Worm (Caenorhabditis elegans): ENCODE measurements around the gene K04E7.1.

The K04E7.1 gene

DNA sequence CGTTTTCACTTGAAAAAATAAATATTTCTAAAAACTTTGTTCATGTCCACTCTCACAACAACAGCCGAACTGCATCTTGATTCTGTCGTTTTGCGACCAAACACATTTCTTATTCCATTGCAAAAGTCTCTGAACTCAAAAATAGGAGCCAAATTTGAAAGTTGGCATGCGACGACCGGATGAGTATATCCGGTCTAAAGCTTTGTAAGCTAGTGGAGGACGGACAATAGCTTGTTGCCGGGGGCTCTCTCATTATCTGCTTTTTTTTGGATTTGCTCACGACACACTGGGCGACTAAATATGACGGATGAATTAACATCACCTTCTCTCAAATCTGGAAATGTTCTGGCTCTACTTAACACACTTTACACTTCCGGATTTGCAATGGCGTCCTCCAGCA, at the start of gene K04E7.1:
K04E7.1 (plus strand) TSS at position 301 of the 400 bp plus-strand sequence.
- no peak for TF ChIP-seq flh-1 (GFP tag; optimal IDR thresholded peaks at IDR 0.05)
- no peak for TF ChIP-seq ztf-11 (tag; optimal IDR thresholded peaks at IDR 0.05)

DNA sequence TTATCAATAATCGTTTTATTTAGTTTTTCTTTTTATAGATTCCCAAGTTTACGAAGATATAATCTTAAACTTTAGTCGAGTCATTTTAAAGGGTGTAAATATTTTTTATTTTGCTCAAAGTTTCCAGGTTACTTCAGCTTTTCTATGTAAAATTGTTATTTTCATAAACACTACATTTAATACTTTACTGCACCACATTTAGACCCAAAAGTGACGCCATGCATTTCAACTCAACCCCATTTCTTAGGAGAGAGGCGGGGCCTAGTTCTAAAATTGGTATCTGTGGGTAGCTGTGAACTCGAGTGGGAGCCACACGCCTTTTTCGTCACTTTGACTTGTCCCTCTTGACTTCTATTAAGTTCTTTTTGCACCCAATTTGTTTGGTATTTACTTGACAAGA, 49.3 kb upstream of the K04E7.1 start, which contains the start of gene T22E5.1:
T22E5.1 (plus strand) TSS at position 301 of the 400 bp plus-strand sequence.
- TF ChIP-seq drap-1 (GFP tag; optimal IDR thresholded peaks at IDR 0.05) (no peak), snpc-4 (tag; optimal IDR thresholded peaks at IDR 0.05) (no peak), nhr-76 (tag; optimal IDR thresholded peaks at IDR 0.05) (no peak), nhr-28 (tag; optimal IDR thresholded peaks at IDR 0.05) (no peak), ceh-39 (tag; optimal IDR thresholded peaks at IDR 0.05) (no peak), mep-1 (tag; optimal IDR thresholded peaks at IDR 0.05) (no peak), elt-1 (tag; optimal IDR thresholded peaks at IDR 0.05; ENCODE audit: borderline replicate concordance, insufficient read depth) (no peak), ztf-11 (tag; optimal IDR thresholded peaks at IDR 0.05) (no peak), sptf-1 (tag; optimal IDR thresholded peaks at IDR 0.05) (no peak), pha-4 (tag; optimal IDR thresholded peaks at IDR 0.05) (no peak), cnd-1 (tag; optimal IDR thresholded peaks at IDR 0.05) (no peak), hlh-1 (tag; optimal IDR thresholded peaks at IDR 0.05) (no peak), lin-13 (tag; optimal IDR thresholded peaks at IDR 0.05) (no peak)

DNA sequence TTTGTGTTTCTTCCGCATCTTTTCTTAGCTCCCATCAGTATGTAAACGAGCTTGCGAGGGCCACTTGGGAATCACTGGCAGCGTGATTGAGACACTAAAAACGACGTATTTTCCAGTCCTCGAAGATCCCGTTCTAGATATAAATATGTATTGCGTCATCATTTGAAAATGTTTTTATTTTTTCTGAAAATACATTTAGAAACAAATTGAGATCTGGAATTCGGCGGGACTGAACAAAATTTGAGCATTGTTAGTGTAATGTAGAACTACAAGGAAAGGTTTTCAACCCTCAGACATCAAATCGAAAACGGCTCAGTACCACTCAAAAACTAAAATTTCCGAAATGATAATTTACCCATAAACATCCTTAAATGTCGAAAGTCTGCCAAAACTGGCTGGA, 48.2 kb upstream of the K04E7.1 start:
- TF ChIP-seq tbx-8 (GFP tag; optimal IDR thresholded peaks at IDR 0.05) (no peak), ceh-83 (GFP tag; optimal IDR thresholded peaks at IDR 0.05) (no peak), lsy-2 (tag; optimal IDR thresholded peaks at IDR 0.05) (no peak), ceh-43 (GFP tag; optimal IDR thresholded peaks at IDR 0.05) (no peak), zip-8 (tag; optimal IDR thresholded peaks at IDR 0.05) (peak; percentile 82)

DNA sequence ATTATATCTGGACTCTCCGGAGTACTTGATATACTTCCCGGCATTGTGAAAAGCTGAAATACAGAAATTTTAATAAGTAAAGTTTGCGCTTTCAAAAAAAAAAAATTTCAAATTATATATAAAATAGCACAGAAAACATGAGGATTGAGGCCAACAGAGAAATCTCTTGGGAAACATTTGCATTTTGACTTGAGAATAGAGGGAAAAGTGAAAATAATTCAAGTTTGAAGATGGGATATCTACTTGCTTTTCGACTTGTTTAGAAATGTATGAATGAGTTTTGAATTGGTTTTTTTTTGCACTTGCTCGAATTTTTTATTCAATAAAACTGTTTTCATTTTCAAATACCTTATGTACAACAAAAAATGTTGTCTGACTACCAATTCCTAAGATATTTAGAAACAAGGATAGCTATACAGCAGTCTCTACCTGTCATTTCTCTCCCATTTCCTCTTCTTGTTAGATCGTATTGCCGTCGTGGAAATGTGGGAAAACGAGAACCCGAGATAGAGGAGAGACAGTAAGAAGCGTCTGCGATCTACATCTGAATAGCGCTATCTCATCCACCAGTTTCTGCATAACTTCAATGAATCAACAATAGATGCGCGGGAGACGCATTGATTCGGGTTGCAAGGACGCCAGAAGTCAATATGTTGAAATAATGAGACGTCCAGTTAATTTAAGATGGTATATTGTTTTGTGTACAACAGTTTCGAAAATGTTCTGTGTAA, 45.3 kb upstream of the K04E7.1 start, which contains the start of gene T22E5.6:
T22E5.6 (minus strand) TSS at position 51 of the 731 bp plus-strand sequence.
- TF ChIP-seq hlh-1 (tag; optimal IDR thresholded peaks at IDR 0.05) (no peak), ham-2 (GFP tag; optimal IDR thresholded peaks at IDR 0.05) (peak; percentile 7)

DNA sequence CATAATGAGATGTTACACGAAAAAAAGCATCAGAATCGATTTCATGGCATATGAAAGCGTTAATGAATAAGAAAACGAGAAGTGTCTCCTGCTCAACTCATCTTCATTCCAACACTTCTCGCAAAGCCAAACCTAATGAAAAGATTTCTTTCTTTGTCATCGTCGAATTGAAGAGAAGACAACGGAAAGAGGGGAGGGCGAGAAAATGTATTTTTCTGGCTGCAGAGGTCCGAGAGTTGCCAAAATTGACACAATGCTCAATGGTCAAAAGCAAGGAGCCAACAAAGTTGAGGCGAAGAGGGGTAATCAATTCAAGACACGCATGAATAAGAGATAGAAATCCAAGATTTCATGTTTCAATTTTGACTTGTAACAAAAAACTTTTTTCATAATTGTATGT, 42.7 kb upstream of the K04E7.1 start:
- no peak for TF ChIP-seq sptf-1 (tag; optimal IDR thresholded peaks at IDR 0.05)
- no peak for TF ChIP-seq nhr-28 (tag; optimal IDR thresholded peaks at IDR 0.05)
- no peak for TF ChIP-seq sem-2 (GFP tag; optimal IDR thresholded peaks at IDR 0.05)
- TF ChIP-seq ces-1 (GFP tag; optimal IDR thresholded peaks at IDR 0.05), result peak; percentile 71
- TF ChIP-seq unc-120 (tag; optimal IDR thresholded peaks at IDR 0.05; ENCODE audit: poor library complexity, severe bottlenecking), result no peak

DNA sequence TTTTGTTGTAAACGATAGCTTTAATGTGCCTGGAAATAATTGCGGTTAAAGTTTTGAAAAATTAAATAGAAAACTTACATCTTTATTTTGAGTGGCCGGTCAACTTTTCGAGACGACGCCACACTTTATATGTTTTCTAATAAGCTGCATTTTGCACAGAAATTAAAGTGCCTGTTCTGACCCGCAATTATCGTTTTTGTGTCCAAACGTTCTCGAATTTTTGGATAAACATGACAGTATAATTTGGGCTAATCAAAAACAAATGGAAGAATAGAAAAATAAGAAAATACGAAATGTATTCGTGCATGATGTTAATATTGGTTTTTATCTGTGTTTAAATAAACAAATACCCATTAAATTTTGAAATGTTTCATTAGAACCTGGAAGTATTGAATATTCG, 41.1 kb upstream of the K04E7.1 start, which contains the start of gene K10C2.12:
K10C2.12 (minus strand) TSS at position 101 of the 400 bp plus-strand sequence.
- TF ChIP-seq ceh-83 (GFP tag; optimal IDR thresholded peaks at IDR 0.05), result no peak
- no peak for TF ChIP-seq sem-2 (GFP tag; optimal IDR thresholded peaks at IDR 0.05)
- no peak for TF ChIP-seq mep-1 (tag; optimal IDR thresholded peaks at IDR 0.05)
- no peak for TF ChIP-seq elt-1 (tag; optimal IDR thresholded peaks at IDR 0.05; ENCODE audit: borderline replicate concordance, insufficient read depth)
- TF ChIP-seq nhr-12 (tag; optimal IDR thresholded peaks at IDR 0.05), result no peak
- TF ChIP-seq tbx-8 (GFP tag; optimal IDR thresholded peaks at IDR 0.05), result no peak
- no peak for TF ChIP-seq nhr-237 (tag; optimal IDR thresholded peaks at IDR 0.05)
- TF ChIP-seq elt-3 (tag; optimal IDR thresholded peaks at IDR 0.05), result no peak
- TF ChIP-seq snpc-4 (tag; optimal IDR thresholded peaks at IDR 0.05), result no peak
- no peak for TF ChIP-seq cnd-1 (tag; optimal IDR thresholded peaks at IDR 0.05)
- no peak for TF ChIP-seq pha-4 (tag; optimal IDR thresholded peaks at IDR 0.05)
- no peak for TF ChIP-seq mab-5 (tag; optimal IDR thresholded peaks at IDR 0.05)
- TF ChIP-seq nhr-2 (tag; optimal IDR thresholded peaks at IDR 0.05), result no peak
- no peak for TF ChIP-seq unc-62 (GFP tag; optimal IDR thresholded peaks at IDR 0.05)
- TF ChIP-seq nhr-76 (tag; optimal IDR thresholded peaks at IDR 0.05), result no peak
- TF ChIP-seq ham-2 (GFP tag; optimal IDR thresholded peaks at IDR 0.05), result no peak

Measured in whole organism, mixed stage, embryonic.